Fruit fly (Drosophila melanogaster) whole organism: ENCODE results near the gene CG11912.

Experiments used
- psq ChIP-seq: fragments of >200 bp; optimal IDR thresholded peaks from 2 replicates; lab custom pipeline; 2017
- usp ChIP-seq: fragments of >200 bp; optimal IDR thresholded peaks from 2 replicates; lab custom pipeline; 2017; ENCODE audit warnings: missing biosample characterization, missing genetic modification characterization, mixed read lengths

DNA sequence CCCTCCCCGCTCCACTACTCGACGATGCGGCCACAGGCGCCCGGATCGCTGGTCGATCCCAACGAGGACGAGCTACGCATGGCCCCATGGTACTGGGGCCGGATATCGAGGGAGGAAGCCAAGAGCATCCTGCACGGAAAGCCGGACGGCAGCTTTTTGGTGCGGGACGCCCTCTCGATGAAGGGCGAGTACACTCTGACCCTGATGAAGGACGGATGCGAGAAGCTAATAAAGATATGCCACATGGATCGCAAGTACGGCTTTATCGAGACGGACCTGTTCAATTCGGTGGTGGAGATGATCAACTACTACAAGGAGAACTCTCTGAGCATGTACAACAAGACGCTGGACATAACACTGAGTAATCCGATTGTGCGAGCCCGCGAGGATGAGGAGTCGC, 20.0 kb downstream of the CG11912 start:
- TF ChIP-seq usp (GFP tag; lab: Kevin White, UChicago), result no peak
- no peak for TF ChIP-seq psq (lab: Kevin White, UChicago)
